Fruit fly (Drosophila melanogaster) whole organism, embryonic: ENCODE measurements around the gene RanGAP.
A peak's percentile ranks its signal among the peaks of the same experiment; 100 is the strongest.

Experiments
- BEAF-32 ChIP-seq: fragments of 200-800 bp; sonication (Bioruptor generic); optimal IDR thresholded peaks from 3 replicates; lab custom pipeline; 2017; ENCODE audit warnings: missing biosample characterization, missing genetic modification characterization, mild to moderate bottlenecking, moderate library complexity, missing genetic modification reagents
- Bdp1 ChIP-seq: fragments of 200-800 bp; sonication (Bioruptor generic); optimal IDR thresholded peaks from 3 replicates; lab custom pipeline; 2016; ENCODE audit warnings: missing biosample characterization, missing genetic modification characterization
- BtbVII ChIP-seq: fragments of 200-800 bp; sonication (Bioruptor generic); optimal IDR thresholded peaks from 3 replicates; lab custom pipeline; 2017; ENCODE audit warnings: missing biosample characterization, mild to moderate bottlenecking, missing genetic modification characterization
- CG10959 ChIP-seq: fragments of 200-800 bp; sonication (Bioruptor generic); IDR thresholded peaks from 2 replicates; pipeline ENCODE4 v1.3.6; 2022; ENCODE audit warnings: missing biosample characterization, missing genetic modification characterization
- CG11695 ChIP-seq: fragments of 200-800 bp; sonication (Bioruptor generic); IDR thresholded peaks from 3 replicates; pipeline ENCODE4 v1.3.6; 2022; ENCODE audit warnings: missing biosample characterization, missing genetic modification characterization
- CG11723 ChIP-seq: fragments of 200-800 bp; sonication (Bioruptor generic); optimal IDR thresholded peaks from 2 replicates; lab custom pipeline; 2017; ENCODE audit warnings: missing biosample characterization, mild to moderate bottlenecking, missing genetic modification characterization
- CG12104 ChIP-seq: fragments of 200-800 bp; sonication (Bioruptor generic); optimal IDR thresholded peaks from 3 replicates; lab custom pipeline; 2016; ENCODE audit warnings: missing biosample characterization, missing genetic modification characterization
- CG14860 ChIP-seq: fragments of 200-800 bp; sonication (Bioruptor generic); IDR thresholded peaks from 3 replicates; pipeline ENCODE4 v1.3.6; 2022; ENCODE audit warnings: missing biosample characterization, missing genetic modification characterization; ENCODE audit not compliant: partially characterized antibody
- CG1529 ChIP-seq: fragments of 200-800 bp; sonication (Bioruptor generic); optimal IDR thresholded peaks from 3 replicates; lab custom pipeline; 2018; ENCODE audit warnings: missing biosample characterization, missing genetic modification characterization
- CG1792 ChIP-seq: fragments of 200-800 bp; sonication (Bioruptor generic); optimal IDR thresholded peaks from 2 replicates; lab custom pipeline; 2016; ENCODE audit warnings: missing biosample characterization, missing genetic modification characterization
- CG2875 ChIP-seq: fragments of 200-800 bp; sonication (Bioruptor generic); optimal IDR thresholded peaks from 2 replicates; lab custom pipeline; 2017; ENCODE audit warnings: missing biosample characterization, mild to moderate bottlenecking, missing genetic modification characterization, missing genetic modification reagents
- CG32767 ChIP-seq: fragments of 200-800 bp; sonication (Bioruptor generic); IDR thresholded peaks from 2 replicates; pipeline ENCODE4 v1.3.6; 2022; ENCODE audit warnings: missing biosample characterization, missing genetic modification characterization
- CG43689 ChIP-seq: fragments of 200-800 bp; sonication (Bioruptor generic); IDR thresholded peaks from 2 replicates; pipeline ENCODE4 v1.3.6; 2022; ENCODE audit warnings: missing biosample characterization, missing genetic modification characterization
- CG7786 ChIP-seq: fragments of 200-800 bp; sonication (Bioruptor generic); optimal IDR thresholded peaks from 2 replicates; lab custom pipeline; 2016; ENCODE audit warnings: missing biosample characterization, missing genetic modification characterization
- CG8944 ChIP-seq: fragments of 200-800 bp; sonication (Bioruptor generic); optimal IDR thresholded peaks from 3 replicates; lab custom pipeline; 2016; ENCODE audit warnings: missing biosample characterization, missing genetic modification characterization
- CG9609 ChIP-seq: fragments of 200-800 bp; sonication (Bioruptor generic); optimal IDR thresholded peaks from 3 replicates; lab custom pipeline; 2016; ENCODE audit warnings: missing biosample characterization, missing genetic modification characterization
- CoRest ChIP-seq: fragments of 200-800 bp; sonication (Bioruptor generic); optimal IDR thresholded peaks from 3 replicates; lab custom pipeline; 2018; ENCODE audit warnings: missing biosample characterization, mild to moderate bottlenecking, missing genetic modification characterization, moderate library complexity
- D19B ChIP-seq: fragments of 200-800 bp; sonication (Bioruptor generic); optimal IDR thresholded peaks from 2 replicates; lab custom pipeline; 2017; ENCODE audit warnings: missing biosample characterization, mild to moderate bottlenecking, missing genetic modification characterization
- Dbx ChIP-seq: fragments of 200-800 bp; sonication (Bioruptor generic); IDR thresholded peaks from 3 replicates; pipeline ENCODE4 v1.3.6; 2022; ENCODE audit warnings: missing biosample characterization, missing genetic modification characterization
- Dip3 ChIP-seq: fragments of 200-800 bp; sonication (Bioruptor generic); optimal IDR thresholded peaks from 3 replicates; lab custom pipeline; 2016; ENCODE audit warnings: missing biosample characterization, missing genetic modification characterization
- Mad ChIP-seq: fragments of 200-800 bp; sonication (Bioruptor generic); optimal IDR thresholded peaks from 2 replicates; lab custom pipeline; 2016; ENCODE audit warnings: missing biosample characterization, missing genetic modification characterization
- Nf-YC ChIP-seq: fragments of 200-800 bp; optimal IDR thresholded peaks from 3 replicates; lab custom pipeline; 2019; ENCODE audit warnings: missing biosample characterization, mild to moderate bottlenecking, missing genetic modification characterization, moderate library complexity
- Optix ChIP-seq: fragments of 200-800 bp; sonication (Bioruptor generic); IDR thresholded peaks from 3 replicates; pipeline ENCODE4 v1.3.6; 2022; ENCODE audit warnings: missing biosample characterization, missing genetic modification characterization
- PHDP ChIP-seq: fragments of 200-800 bp; sonication (Bioruptor generic); optimal IDR thresholded peaks from 3 replicates; lab custom pipeline; 2018; ENCODE audit warnings: missing biosample characterization, mild to moderate bottlenecking, missing genetic modification characterization, moderate library complexity
- Poxn ChIP-seq: fragments of 200-800 bp; sonication (Bioruptor generic); IDR thresholded peaks from 2 replicates; pipeline ENCODE4 v1.3.6; 2022; ENCODE audit warnings: missing biosample characterization, missing genetic modification characterization
- Sin3A ChIP-seq: fragments of >200 bp; optimal IDR thresholded peaks from 2 replicates; lab custom pipeline; 2018
- ac ChIP-seq: fragments of 200-800 bp; sonication (Bioruptor generic); optimal IDR thresholded peaks from 3 replicates; lab custom pipeline; 2017; ENCODE audit warnings: missing biosample characterization, mild to moderate bottlenecking, missing genetic modification characterization
- al ChIP-seq: fragments of 200-800 bp; sonication (Bioruptor generic); IDR thresholded peaks from 2 replicates; pipeline ENCODE4 v1.3.6; 2022; ENCODE audit warnings: missing biosample characterization, missing genetic modification characterization
- bbx ChIP-seq: fragments of 200-800 bp; sonication (Bioruptor generic); IDR thresholded peaks from 2 replicates; pipeline ENCODE4 v1.3.6; 2022; ENCODE audit warnings: missing biosample characterization, missing genetic modification characterization; ENCODE audit not compliant: partially characterized antibody
- caup ChIP-seq: fragments of 200-800 bp; sonication (Bioruptor generic); optimal IDR thresholded peaks from 3 replicates; lab custom pipeline; 2017; ENCODE audit warnings: missing biosample characterization, mild to moderate bottlenecking, missing genetic modification characterization, moderate library complexity; ENCODE audit not compliant: severe bottlenecking
- disco-r ChIP-seq: fragments of 200-800 bp; sonication (Bioruptor generic); optimal IDR thresholded peaks from 2 replicates; lab custom pipeline; 2016; ENCODE audit warnings: missing biosample characterization, missing genetic modification characterization
- eyg ChIP-seq: fragments of 200-800 bp; sonication (Bioruptor generic); optimal IDR thresholded peaks from 3 replicates; lab custom pipeline; 2016; ENCODE audit warnings: missing biosample characterization, missing genetic modification characterization
- fd102C ChIP-seq: fragments of 200-800 bp; sonication (Bioruptor generic); optimal IDR thresholded peaks from 2 replicates; lab custom pipeline; 2018; ENCODE audit warnings: missing biosample characterization, mild to moderate bottlenecking, missing genetic modification characterization, moderate library complexity
- gcm ChIP-seq: fragments of 200-800 bp; sonication (Bioruptor generic); optimal IDR thresholded peaks from 2 replicates; lab custom pipeline; 2019; ENCODE audit warnings: missing biosample characterization, mild to moderate bottlenecking, missing genetic modification characterization, moderate library complexity
- ken ChIP-seq: fragments of 200-800 bp; sonication (Bioruptor generic); IDR thresholded peaks from 3 replicates; pipeline ENCODE4 v1.3.6; 2022; ENCODE audit warnings: missing biosample characterization, missing genetic modification characterization
- knrl ChIP-seq: fragments of 200-800 bp; sonication (Bioruptor generic); IDR thresholded peaks from 3 replicates; pipeline ENCODE4 v1.3.6; 2022; ENCODE audit warnings: missing biosample characterization, missing genetic modification characterization; ENCODE audit not compliant: partially characterized antibody
- lab ChIP-seq: fragments of 200-800 bp; sonication (Bioruptor generic); optimal IDR thresholded peaks from 3 replicates; lab custom pipeline; 2017; ENCODE audit warnings: missing biosample characterization, missing genetic modification characterization, mild to moderate bottlenecking, moderate library complexity, missing genetic modification reagents
- lilli ChIP-seq: fragments of 200-800 bp; sonication (Bioruptor generic); optimal IDR thresholded peaks from 3 replicates; lab custom pipeline; 2016; ENCODE audit warnings: missing biosample characterization, missing genetic modification characterization
- odd ChIP-seq: fragments of 200-800 bp; sonication (Bioruptor generic); optimal IDR thresholded peaks from 2 replicates; lab custom pipeline; 2017; ENCODE audit warnings: missing biosample characterization, mild to moderate bottlenecking, missing genetic modification characterization
- phol ChIP-seq: fragments of 200-800 bp; sonication (Bioruptor generic); optimal IDR thresholded peaks from 3 replicates; lab custom pipeline; 2018; ENCODE audit warnings: missing biosample characterization, mild to moderate bottlenecking, missing genetic modification characterization, moderate library complexity
- pum ChIP-seq: fragments of 200-800 bp; sonication (Bioruptor generic); optimal IDR thresholded peaks from 2 replicates; lab custom pipeline; 2016; ENCODE audit warnings: missing biosample characterization, missing genetic modification characterization
- row ChIP-seq: fragments of 200-800 bp; sonication (Bioruptor generic); IDR thresholded peaks from 3 replicates; pipeline ENCODE4 v1.3.6; 2022; ENCODE audit warnings: missing biosample characterization, missing genetic modification characterization
- sr ChIP-seq: fragments of 200-800 bp; sonication (Bioruptor generic); IDR thresholded peaks from 3 replicates; pipeline ENCODE4 v1.3.6; 2022; ENCODE audit warnings: missing biosample characterization, missing genetic modification characterization
- toy ChIP-seq: fragments of 200-800 bp; sonication (Bioruptor generic); IDR thresholded peaks from 2 replicates; pipeline ENCODE4 v1.3.6; 2022; ENCODE audit warnings: missing biosample characterization, missing genetic modification characterization
- trh ChIP-seq: fragments of 200-800 bp; sonication (Bioruptor generic); optimal IDR thresholded peaks from 2 replicates; lab custom pipeline; 2016; ENCODE audit warnings: missing biosample characterization, missing genetic modification characterization
- usp ChIP-seq: fragments of >200 bp; optimal IDR thresholded peaks from 2 replicates; lab custom pipeline; 2017; ENCODE audit warnings: missing biosample characterization, missing genetic modification characterization
- vfl ChIP-seq: fragments of 200-800 bp; sonication (Bioruptor generic); optimal IDR thresholded peaks from 2 replicates; lab custom pipeline; 2016; ENCODE audit warnings: missing biosample characterization, missing genetic modification characterization
- vnd ChIP-seq: fragments of 200-800 bp; sonication (Bioruptor generic); IDR thresholded peaks from 3 replicates; pipeline ENCODE4 v1.3.6; 2022; ENCODE audit warnings: missing biosample characterization, missing genetic modification characterization; ENCODE audit not compliant: partially characterized antibody
- zen2 ChIP-seq: fragments of 200-800 bp; sonication (Bioruptor generic); IDR thresholded peaks from 3 replicates; pipeline ENCODE4 v1.3.6; 2022; ENCODE audit warnings: missing biosample characterization, missing genetic modification characterization; ENCODE audit not compliant: partially characterized antibody

The RanGAP gene

DNA sequence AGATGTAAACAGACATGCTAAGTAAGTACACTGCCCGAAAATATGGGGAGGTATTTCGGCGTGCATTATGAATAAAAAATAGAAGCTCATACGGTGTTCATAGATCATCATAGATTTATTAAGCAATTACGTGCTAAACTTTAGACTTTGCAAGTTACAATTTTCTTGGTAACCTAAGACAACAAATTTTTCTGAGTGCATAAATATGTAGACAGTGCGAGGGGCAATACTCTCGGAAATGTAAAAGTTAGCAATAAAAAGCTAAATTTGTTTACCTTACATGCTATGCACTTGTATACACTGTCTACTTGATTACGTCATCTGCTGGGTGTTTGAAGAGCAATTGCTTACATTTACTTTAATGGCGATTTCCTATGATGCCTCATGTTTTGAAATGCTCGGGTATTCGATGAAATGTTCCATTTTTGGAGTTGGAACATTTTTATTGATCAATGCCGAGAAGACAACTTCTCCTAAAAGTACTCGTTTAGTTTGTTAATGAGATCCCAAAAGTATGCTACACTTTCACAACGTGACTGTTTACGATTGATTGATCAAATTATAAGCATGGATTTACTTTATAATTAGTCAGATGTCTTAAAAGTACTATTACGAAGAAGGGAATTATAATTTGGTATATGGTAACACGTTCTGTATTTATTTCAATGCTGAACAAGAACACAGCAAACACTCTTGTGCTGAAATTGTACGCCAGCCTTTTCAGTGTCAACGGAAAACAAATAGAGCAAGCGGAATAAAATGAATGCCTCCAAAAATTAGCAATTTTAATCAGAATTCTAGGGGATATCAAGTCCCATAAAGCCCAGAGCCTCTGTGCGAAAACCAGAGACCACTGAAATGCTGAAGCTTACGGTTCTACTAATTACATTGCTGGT is 24.9 kb upstream of the RanGAP start, which contains the start of gene Lectin-galC1 (continued):
- peak; percentile 76 for TF ChIP-seq caup (GFP tag; lab: Kevin White, UChicago)
- peak; percentile 82 for TF ChIP-seq CG1792 (GFP tag; lab: Kevin White, UChicago)
- peak; percentile 64 for TF ChIP-seq Nf-YC
- TF ChIP-seq CG11723 (GFP tag; lab: Kevin White, UChicago): peak; percentile 77
- peak; percentile 88 for TF ChIP-seq pum
- TF ChIP-seq Mad (GFP tag; lab: Kevin White, UChicago): peak; percentile 83
- peak; percentile 82 for TF ChIP-seq CG11695 (GFP tag; lab: Robert Waterston, UW)
- peak; percentile 86 for TF ChIP-seq CG1529
- peak; percentile 80 for TF ChIP-seq CG12104 (GFP tag; lab: Kevin White, UChicago)
- peak; percentile 84 for TF ChIP-seq Optix (GFP tag; lab: Robert Waterston, UW)
- TF ChIP-seq disco-r (GFP tag; lab: Kevin White, UChicago): peak; percentile 82
- TF ChIP-seq CG2875 (GFP tag; lab: Kevin White, UChicago): peak; percentile 86
- TF ChIP-seq phol (tag; lab: Kevin White, UChicago): peak; percentile 88
- TF ChIP-seq CG8944 (GFP tag; lab: Kevin White, UChicago): peak; percentile 89
- TF ChIP-seq lab (GFP tag; lab: Kevin White, UChicago): peak; percentile 83
- TF ChIP-seq Sin3A: no peak
- no peak for TF ChIP-seq vnd (GFP tag; lab: Robert Waterston, UW)
- peak; percentile 86 for TF ChIP-seq CG9609
- TF ChIP-seq usp: no peak
- peak; percentile 85 for TF ChIP-seq gcm (GFP tag; lab: Kevin White, UChicago)
- no peak for TF ChIP-seq zen2 (GFP tag; lab: Robert Waterston, UW)
- TF ChIP-seq CG43689: peak; percentile 58
- TF ChIP-seq Dbx (GFP tag; lab: Robert Waterston, UW): peak; percentile 66; the same call in 1 of the 3 replicates
- TF ChIP-seq D19B (GFP tag; lab: Kevin White, UChicago): no peak
- peak; percentile 88 for TF ChIP-seq PHDP (tag; lab: Kevin White, UChicago)
- peak; percentile 74 for TF ChIP-seq trh (GFP tag; lab: Kevin White, UChicago)
- peak; percentile 74 for TF ChIP-seq CG7786 (GFP tag; lab: Kevin White, UChicago)
- 0 out of 2 replicates have a peak, but pooled peaks have one; percentile 13 for TF ChIP-seq toy
- peak; percentile 84 for TF ChIP-seq odd (GFP tag; lab: Kevin White, UChicago)
- TF ChIP-seq knrl: no peak
- peak; percentile 46; the same call in 1 of the 2 replicates for TF ChIP-seq al
- TF ChIP-seq fd102C (GFP tag; lab: Kevin White, UChicago): peak; percentile 72
- no peak for TF ChIP-seq CG14860
- no peak for TF ChIP-seq BEAF-32
- peak; percentile 50 for TF ChIP-seq vfl
- peak; percentile 40 for TF ChIP-seq Dip3 (GFP tag; lab: Kevin White, UChicago)
- TF ChIP-seq BtbVII (GFP tag; lab: Kevin White, UChicago): peak; percentile 81
- peak; percentile 88 for TF ChIP-seq row
- peak; percentile 73 for TF ChIP-seq eyg (GFP tag; lab: Kevin White, UChicago)
- peak; percentile 91 for TF ChIP-seq CoRest (tag; lab: Kevin White, UChicago)
- TF ChIP-seq ken: peak; percentile 87
- TF ChIP-seq sr: peak; percentile 79
- 0 out of 2 replicates have a peak, but pooled peaks have one; percentile 43 for TF ChIP-seq Poxn (GFP tag; lab: Robert Waterston, UW)
- TF ChIP-seq bbx (GFP tag; lab: Robert Waterston, UW): no peak
- TF ChIP-seq Bdp1 (GFP tag; lab: Kevin White, UChicago): peak; percentile 76
- peak; percentile 80 for TF ChIP-seq lilli (GFP tag; lab: Kevin White, UChicago)
- peak; percentile 72 for TF ChIP-seq ac (GFP tag; lab: Kevin White, UChicago)
- peak; percentile 82 for TF ChIP-seq CG10959
- peak; percentile 86 for TF ChIP-seq CG32767 (GFP tag; lab: Robert Waterston, UW)
